Worm (Caenorhabditis elegans) whole organism, midembryonic: ENCODE measurements around the gene nars-2.

Experiments used
- T22C8.4 ChIP-seq: fragments of 200-800 bp; sonication (Bioruptor generic); IDR thresholded peaks from 2 replicates; pipeline ENCODE4 v1.3.6; 2022; ENCODE audit warnings: missing genetic modification characterization, missing compliant biosample characterization
- cog-1 ChIP-seq: sonication (generic microtip); optimal IDR thresholded peaks from 2 replicates; lab custom pipeline; 2016; ENCODE audit warnings: missing genetic modification characterization, missing compliant biosample characterization
- flt-1 ChIP-seq: fragments of 200-800 bp; sonication (Bioruptor generic); IDR thresholded peaks from 2 replicates; pipeline ENCODE4 v1.3.6; 2022; ENCODE audit warnings: missing genetic modification characterization, missing compliant biosample characterization
- klf-2 ChIP-seq: fragments of 200-800 bp; sonication (Bioruptor generic); conservative IDR thresholded peaks from 2 replicates; pipeline ENCODE4 v1.3.6; 2022; ENCODE audit warnings: missing genetic modification reagents, missing genetic modification characterization, missing compliant biosample characterization
- med-1 ChIP-seq: sonication (generic microtip); optimal IDR thresholded peaks from 2 replicates; lab custom pipeline; 2017; ENCODE audit warnings: missing genetic modification characterization, mild to moderate bottlenecking, missing compliant biosample characterization, antibody characterized with exemption, missing genetic modification reagents; ENCODE audit not compliant: insufficient read depth
- ref-1 ChIP-seq: fragments of 200-800 bp; sonication (Bioruptor generic); conservative IDR thresholded peaks from 2 replicates; pipeline ENCODE4 v1.3.6; 2022; ENCODE audit warnings: missing genetic modification reagents, missing genetic modification characterization, missing compliant biosample characterization
- tab-1 ChIP-seq: fragments of 200-800 bp; sonication (Bioruptor generic); IDR thresholded peaks from 2 replicates; pipeline ENCODE4 v1.3.6; 2022; ENCODE audit warnings: missing genetic modification characterization, missing compliant biosample characterization
- ztf-23 ChIP-seq: fragments of 200-800 bp; sonication (Bioruptor generic); IDR thresholded peaks from 2 replicates; pipeline ENCODE4 v1.3.6; 2022; ENCODE audit warnings: missing genetic modification reagents, missing genetic modification characterization, missing compliant biosample characterization
- ztf-29 ChIP-seq: fragments of 200-800 bp; sonication (Bioruptor generic); IDR thresholded peaks from 2 replicates; pipeline ENCODE4 v1.3.6; 2022; ENCODE audit warnings: missing genetic modification reagents, missing genetic modification characterization, missing compliant biosample characterization

Gene nars-2

DNA sequence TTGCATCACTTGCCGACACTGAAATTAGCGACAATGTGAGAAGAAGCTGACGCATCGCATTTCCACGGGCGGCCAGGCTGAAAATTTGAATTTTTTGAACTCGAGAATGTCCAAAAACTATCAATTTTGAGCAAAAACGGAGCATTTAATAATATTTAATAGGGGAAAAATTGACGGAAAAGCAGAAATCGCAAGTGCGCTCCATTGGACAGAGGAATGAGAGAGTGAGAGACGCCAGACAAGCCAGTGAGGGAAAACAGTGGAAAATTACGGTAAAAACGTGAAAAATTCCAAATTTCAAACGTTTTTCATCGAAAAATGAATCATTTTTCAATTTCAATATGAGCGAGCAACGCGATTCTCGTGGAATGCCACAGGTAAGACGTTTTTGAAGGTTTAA, 4.7 kb upstream of the nars-2 start, which contains the start of the genes Y66D12A.21 and spe-6:
Gene Y66D12A.21, minus strand, starts transcription at position 90 of the 400 bp plus-strand sequence.
Gene spe-6, plus strand, starts transcription at position 276 of the 400 bp plus-strand sequence.
- TF ChIP-seq cog-1 (tag; lab: Kevin White, UChicago) (no peak), T22C8.4 (GFP tag; lab: Robert Waterston, UW) (no peak), ref-1 (no peak), tab-1 (GFP tag; lab: Robert Waterston, UW) (no peak), klf-2 (GFP tag; lab: Robert Waterston, UW) (no peak), ztf-23 (GFP tag; lab: Robert Waterston, UW) (no peak), med-1 (GFP tag; lab: Kevin White, UChicago) (no peak), flt-1 (GFP tag; lab: Robert Waterston, UW) (no peak), ztf-29 (GFP tag; lab: Robert Waterston, UW) (no peak)

DNA sequence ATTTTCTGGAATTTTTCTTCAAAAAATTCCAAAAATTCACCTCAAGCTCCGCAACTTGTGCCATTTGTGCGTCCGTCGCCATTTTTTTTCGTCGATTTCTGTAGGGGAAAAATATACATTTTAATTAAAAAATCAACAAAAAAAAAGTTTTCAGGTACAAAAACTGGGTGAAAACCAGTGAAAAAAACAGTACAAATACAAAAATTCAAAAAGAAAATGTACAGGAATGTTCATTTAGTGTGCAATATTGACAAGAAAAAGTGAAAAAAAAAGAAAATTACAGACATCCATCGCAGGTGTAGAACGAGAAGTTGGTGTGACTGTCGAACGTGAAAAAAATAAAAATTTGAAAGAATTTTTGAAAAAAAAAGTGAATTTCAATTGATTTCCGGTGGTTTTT, 2.2 kb upstream of the nars-2 start, which contains the start of gene tin-10:
Gene tin-10, minus strand, starts transcription at position 101 of the 400 bp plus-strand sequence.
- no peak for TF ChIP-seq flt-1 (GFP tag; lab: Robert Waterston, UW)
- TF ChIP-seq ztf-23 (GFP tag; lab: Robert Waterston, UW), result no peak
- TF ChIP-seq ztf-29 (GFP tag; lab: Robert Waterston, UW), result no peak
- TF ChIP-seq cog-1 (tag; lab: Kevin White, UChicago), result no peak

DNA sequence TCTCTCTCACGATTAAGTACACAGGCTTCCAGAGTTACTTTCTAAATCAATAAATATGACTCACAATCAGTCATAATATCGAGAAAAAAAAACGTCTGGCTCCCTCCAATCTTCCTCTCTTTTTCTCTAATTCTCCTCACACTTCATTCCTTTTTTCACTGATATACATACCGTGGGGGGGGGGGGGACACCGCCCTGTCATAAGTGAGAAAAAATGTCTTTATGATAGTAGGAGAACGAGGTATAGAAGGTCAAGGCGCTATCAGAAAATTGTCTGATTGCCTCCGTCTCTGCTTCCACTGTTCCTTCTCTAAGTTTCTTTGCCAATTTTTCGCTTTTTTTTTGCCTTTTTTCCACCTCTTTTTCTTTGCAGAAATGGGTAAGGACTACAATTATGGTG, 4.1 kb downstream of the nars-2 start, which contains the start of gene Y66D12A.24:
Gene Y66D12A.24, plus strand, starts transcription at position 370 of the 400 bp plus-strand sequence.
- no peak for TF ChIP-seq tab-1 (GFP tag; lab: Robert Waterston, UW)
- no peak for TF ChIP-seq T22C8.4 (GFP tag; lab: Robert Waterston, UW)
- TF ChIP-seq flt-1 (GFP tag; lab: Robert Waterston, UW), result no peak
- no peak for TF ChIP-seq ztf-23 (GFP tag; lab: Robert Waterston, UW)
- no peak for TF ChIP-seq klf-2 (GFP tag; lab: Robert Waterston, UW)
- TF ChIP-seq med-1 (GFP tag; lab: Kevin White, UChicago), result no peak

DNA sequence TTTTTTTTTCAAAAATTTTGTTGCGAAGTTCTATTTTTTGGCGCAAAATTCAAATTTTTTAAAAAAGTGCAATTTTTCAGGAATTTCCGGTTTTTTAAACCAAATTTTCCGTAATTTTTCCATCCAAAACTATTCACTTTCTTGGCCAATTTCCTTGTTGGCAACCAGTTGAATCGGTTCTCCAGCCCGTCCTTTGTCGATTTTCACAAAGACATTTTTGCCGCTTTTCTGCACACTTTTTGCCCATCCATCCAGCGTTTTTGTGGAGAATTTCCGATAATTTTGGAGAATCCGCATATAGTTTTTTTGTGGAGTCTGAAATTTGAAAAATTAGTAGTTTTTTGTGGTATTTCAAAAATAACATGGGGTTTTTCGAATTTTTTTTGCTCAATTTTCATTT, 8.1 kb downstream of the nars-2 start:
- TF ChIP-seq tab-1 (GFP tag; lab: Robert Waterston, UW), result no peak
- no peak for TF ChIP-seq flt-1 (GFP tag; lab: Robert Waterston, UW)
- no peak for TF ChIP-seq ztf-29 (GFP tag; lab: Robert Waterston, UW)
- TF ChIP-seq klf-2 (GFP tag; lab: Robert Waterston, UW), result no peak
- TF ChIP-seq ztf-23 (GFP tag; lab: Robert Waterston, UW), result no peak
- TF ChIP-seq med-1 (GFP tag; lab: Kevin White, UChicago), result no peak
- TF ChIP-seq cog-1 (tag; lab: Kevin White, UChicago), result no peak
- no peak for TF ChIP-seq T22C8.4 (GFP tag; lab: Robert Waterston, UW)
- TF ChIP-seq ref-1, result no peak

DNA sequence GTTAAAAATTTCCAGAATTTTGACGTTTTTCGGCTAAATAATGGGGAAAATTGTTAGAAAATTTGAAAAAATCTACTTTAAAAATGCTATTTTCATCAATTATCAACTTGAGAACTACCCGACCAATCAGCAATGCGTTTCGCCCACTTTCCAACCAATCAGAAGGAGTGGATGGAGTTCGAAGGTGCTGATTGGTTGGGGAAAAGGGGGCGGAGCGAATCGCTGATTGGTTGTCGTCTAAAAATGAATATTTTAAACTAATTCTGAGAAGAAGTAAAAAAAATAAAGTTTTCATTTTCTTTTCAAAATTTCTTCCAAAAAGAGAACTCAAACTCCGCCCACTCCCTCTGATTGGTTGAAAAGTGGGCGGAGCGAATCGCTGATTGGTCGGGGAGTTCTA, 10.3 kb downstream of the nars-2 start:
- no peak for TF ChIP-seq ref-1
- no peak for TF ChIP-seq med-1 (GFP tag; lab: Kevin White, UChicago)
- no peak for TF ChIP-seq klf-2 (GFP tag; lab: Robert Waterston, UW)
- no peak for TF ChIP-seq tab-1 (GFP tag; lab: Robert Waterston, UW)
- no peak for TF ChIP-seq T22C8.4 (GFP tag; lab: Robert Waterston, UW)
- TF ChIP-seq flt-1 (GFP tag; lab: Robert Waterston, UW), result no peak
- no peak for TF ChIP-seq ztf-29 (GFP tag; lab: Robert Waterston, UW)
- no peak for TF ChIP-seq cog-1 (tag; lab: Kevin White, UChicago)
- no peak for TF ChIP-seq ztf-23 (GFP tag; lab: Robert Waterston, UW)

DNA sequence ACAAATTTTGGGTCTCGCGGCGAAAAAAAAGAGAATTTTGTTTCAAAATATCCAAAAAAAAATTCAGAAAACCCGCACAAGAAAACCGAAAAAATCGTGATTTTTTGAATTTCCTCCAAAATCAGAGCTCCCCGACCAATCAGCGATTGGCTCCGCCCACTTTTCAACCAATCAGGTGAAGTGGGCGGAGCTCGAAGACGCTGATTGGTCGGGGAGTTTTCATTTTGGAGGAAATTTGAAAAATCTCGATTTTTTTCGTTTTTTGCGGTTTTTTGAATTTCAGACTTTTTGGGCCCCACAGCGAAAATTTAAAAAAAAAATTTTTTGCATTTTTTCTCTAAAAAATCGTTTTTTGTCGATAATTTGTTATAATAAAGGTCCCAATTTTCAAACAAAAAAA, 10.9 kb downstream of the nars-2 start:
- TF ChIP-seq ztf-29 (GFP tag; lab: Robert Waterston, UW), result no peak
- TF ChIP-seq cog-1 (tag; lab: Kevin White, UChicago), result no peak
- TF ChIP-seq klf-2 (GFP tag; lab: Robert Waterston, UW), result no peak
- no peak for TF ChIP-seq ztf-23 (GFP tag; lab: Robert Waterston, UW)
- no peak for TF ChIP-seq tab-1 (GFP tag; lab: Robert Waterston, UW)
- TF ChIP-seq med-1 (GFP tag; lab: Kevin White, UChicago), result no peak
- TF ChIP-seq T22C8.4 (GFP tag; lab: Robert Waterston, UW), result no peak
- no peak for TF ChIP-seq ref-1
- no peak for TF ChIP-seq flt-1 (GFP tag; lab: Robert Waterston, UW)

DNA sequence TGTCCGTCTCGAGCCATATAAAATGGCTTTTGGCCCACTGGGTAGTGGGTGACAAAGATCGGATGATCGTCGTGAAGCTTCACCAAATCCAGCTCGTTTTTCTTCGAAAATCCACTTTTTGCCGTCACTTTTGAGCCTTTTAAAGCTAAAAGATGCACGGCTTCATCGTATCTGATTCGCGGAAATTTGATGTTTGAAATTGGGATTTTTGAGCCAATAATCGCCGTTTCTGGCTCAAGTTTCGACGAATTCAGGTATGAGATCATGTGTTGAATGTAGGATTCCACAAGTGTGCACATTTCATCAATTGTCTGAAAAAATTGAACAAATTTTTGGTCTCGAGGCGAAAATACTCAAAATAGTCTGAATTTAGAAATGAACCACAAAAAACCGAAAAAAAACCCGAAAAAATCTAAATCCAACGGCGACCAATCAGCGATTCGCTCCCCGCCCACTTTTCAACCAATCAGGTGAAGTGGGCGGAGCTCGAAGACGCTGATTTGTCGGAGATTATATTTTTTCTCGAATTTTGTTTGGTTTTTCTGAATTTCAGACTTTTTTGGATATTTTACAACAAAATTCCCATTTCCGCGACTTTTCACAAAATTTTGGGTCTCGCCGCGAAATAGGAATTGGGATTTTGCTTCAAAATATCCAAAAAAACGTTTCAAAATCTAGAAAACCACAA, 11.7 kb downstream of the nars-2 start:
- TF ChIP-seq ztf-29 (GFP tag; lab: Robert Waterston, UW), result no peak
- TF ChIP-seq T22C8.4 (GFP tag; lab: Robert Waterston, UW), result no peak
- no peak for TF ChIP-seq cog-1 (tag; lab: Kevin White, UChicago)
- TF ChIP-seq tab-1 (GFP tag; lab: Robert Waterston, UW), result no peak
- no peak for TF ChIP-seq flt-1 (GFP tag; lab: Robert Waterston, UW)
- TF ChIP-seq klf-2 (GFP tag; lab: Robert Waterston, UW), result no peak
- no peak for TF ChIP-seq ztf-23 (GFP tag; lab: Robert Waterston, UW)
- TF ChIP-seq med-1 (GFP tag; lab: Kevin White, UChicago), result no peak
- TF ChIP-seq ref-1, result no peak

DNA sequence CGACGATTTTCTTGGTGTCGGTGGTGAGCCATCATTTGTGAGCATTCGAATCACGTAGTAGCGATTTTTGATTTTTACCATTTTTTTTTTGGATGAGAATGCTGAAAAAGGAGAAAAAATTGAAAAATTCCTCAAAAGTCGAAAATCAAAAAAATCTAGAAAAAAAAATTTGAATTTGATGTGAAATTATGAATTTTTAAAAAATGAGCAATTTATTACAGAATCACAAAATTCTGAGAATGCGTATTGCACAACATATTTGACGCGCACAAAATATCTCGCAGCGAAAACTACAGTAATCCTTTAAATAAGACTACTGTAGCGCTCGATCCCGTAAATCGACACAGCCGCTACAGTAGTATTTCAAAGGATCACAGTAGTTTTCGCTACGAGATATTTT, 13.3 kb downstream of the nars-2 start, which contains the start of gene popl-5:
Gene popl-5, minus strand, starts transcription at position 101 of the 400 bp plus-strand sequence.
- TF ChIP-seq ztf-23 (GFP tag; lab: Robert Waterston, UW) (no peak), cog-1 (tag; lab: Kevin White, UChicago) (no peak), ref-1 (no peak), med-1 (GFP tag; lab: Kevin White, UChicago) (no peak), klf-2 (GFP tag; lab: Robert Waterston, UW) (no peak), T22C8.4 (GFP tag; lab: Robert Waterston, UW) (no peak), ztf-29 (GFP tag; lab: Robert Waterston, UW) (no peak), tab-1 (GFP tag; lab: Robert Waterston, UW) (no peak), flt-1 (GFP tag; lab: Robert Waterston, UW) (no peak)
